Fruit fly (Drosophila melanogaster) ovary, adult (tissue): Measurements from ENCODE around the gene CG3566.

Experiments
- CG17801 ChIP-seq: fragments of 200-800 bp; optimal IDR thresholded peaks from 2 replicates; lab custom pipeline; 2019; ENCODE audit warnings: missing biosample characterization, mild to moderate bottlenecking, missing genetic modification characterization, moderate library complexity; ENCODE audit not compliant: partially characterized antibody

The CG3566 gene

dm6 chrX:6225472-6226049 is 51.0 kb downstream of the CG3566 start, which contains the start of gene dtn:
TSS of gene dtn (plus strand) at chrX:6225647.
- TF ChIP-seq CG17801 (GFP tag; lab: Kevin White, UChicago): no peak
